Fruit fly (Drosophila melanogaster) S2 (cell line): ENCODE data around the gene CG15353.

Experiments
- CG8478 ChIP-seq: fragments of >200 bp; optimal IDR thresholded peaks from 2 replicates; lab custom pipeline; 2018
- CTCF ChIP-seq, 2 experiments: fragments of >200 bp; optimal IDR thresholded peaks; 2 replicates each; lab custom pipeline; 2018

DNA sequence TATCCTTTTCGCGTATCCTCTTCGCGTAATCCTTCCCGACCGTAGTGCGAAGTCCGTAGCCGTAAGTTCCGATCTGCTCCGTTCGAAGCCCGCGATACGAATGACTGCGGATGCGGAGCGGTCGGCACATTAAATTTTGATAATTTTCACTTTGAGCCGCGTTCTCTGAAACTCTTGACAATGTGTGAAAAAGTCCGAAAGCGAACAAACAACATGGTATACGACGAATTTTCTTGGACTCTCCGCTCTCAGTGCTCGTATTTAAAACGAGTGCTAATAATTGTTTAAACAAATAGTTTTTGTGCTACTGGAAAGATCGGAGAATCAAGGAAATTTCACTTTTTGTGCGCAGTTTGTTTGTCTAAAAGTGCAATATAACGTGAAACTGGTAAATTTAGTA, 28.9 kb upstream of the CG15353 start, which contains the start of gene CG42296:
- TF ChIP-seq CTCF (optimal IDR thresholded peaks at IDR 0.05; lab: Kevin White, UChicago) (no peak), CG8478 (no peak)
